Worm (Caenorhabditis elegans): Measurements from ENCODE around the gene F09F9.3.
A peak's percentile ranks its signal among the peaks of the same experiment; 100 is the strongest.

Gene F09F9.3

ce11 chrX:4159185-4159871 is 38.5 kb upstream of the F09F9.3 start:
- no peak for TF ChIP-seq gei-17 (GFP tag; optimal IDR thresholded peaks at IDR 0.05)
- TF ChIP-seq cebp-1 (GFP tag; IDR thresholded peaks at IDR 0.05): no peak
- TF ChIP-seq cebp-1 (tag; optimal IDR thresholded peaks at IDR 0.05): peak; percentile 64

- TF ChIP-seq ceh-58 (GFP tag; IDR thresholded peaks at IDR 0.05) (no peak), cebp-1 (GFP tag; IDR thresholded peaks at IDR 0.05) (no peak), cebp-1 (tag; optimal IDR thresholded peaks at IDR 0.05) (peak; percentile 13)
Observed at ce11 chrX:4157896-4158295, 37.1 kb upstream of the F09F9.3 start.

DNA sequence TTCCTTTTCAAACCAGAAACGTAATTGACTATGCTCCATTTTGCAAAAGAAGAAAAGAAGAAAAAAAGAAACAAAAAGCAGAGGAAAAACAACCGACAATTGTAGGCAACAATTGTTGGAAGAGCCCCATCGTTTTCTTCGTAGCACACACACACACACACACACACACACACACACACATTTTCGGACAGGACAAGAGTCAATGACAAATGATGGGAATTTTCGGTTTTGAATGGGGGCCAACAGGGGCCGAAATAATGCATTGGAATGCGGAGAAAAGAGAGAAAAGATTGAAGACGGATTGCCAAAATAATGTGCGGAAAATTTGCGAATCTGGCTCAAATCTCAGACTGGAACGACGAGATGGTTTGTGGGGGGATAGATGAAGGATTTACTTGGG is 33.9 kb upstream of the F09F9.3 start:
- TF ChIP-seq F39B2.1 (GFP tag; IDR thresholded peaks at IDR 0.05) (no peak), ceh-40 (GFP tag; IDR thresholded peaks at IDR 0.05) (no peak), lir-1 (GFP tag; conservative IDR thresholded peaks at IDR 0.05) (no peak), ceh-91 (GFP tag; IDR thresholded peaks at IDR 0.05) (no peak), ets-4 (GFP tag; optimal IDR thresholded peaks at IDR 0.05) (no peak)

ce11 chrX:4153343-4153742 is 32.5 kb upstream of the F09F9.3 start, which contains the start of gene nck-1:
nck-1 (minus strand) TSS chrX:4153443.
- TF ChIP-seq lsy-27 (tag; optimal IDR thresholded peaks at IDR 0.05; ENCODE audit: borderline replicate concordance, insufficient read depth) (no peak), bed-1 (GFP tag; IDR thresholded peaks at IDR 0.05) (no peak), nfya-2 (GFP tag; IDR thresholded peaks at IDR 0.05) (no peak), mel-28 (tag; optimal IDR thresholded peaks at IDR 0.05; ENCODE audit: borderline replicate concordance) (no peak), Y53G8AR.9 (GFP tag; conservative IDR thresholded peaks at IDR 0.05) (no peak), lin-35 (GFP tag; optimal IDR thresholded peaks at IDR 0.05) (no peak), tlf-1 (GFP tag; optimal IDR thresholded peaks at IDR 0.05) (no peak)

ce11 chrX:4151206-4151605 is 30.4 kb upstream of the F09F9.3 start:
- TF ChIP-seq K11D2.4 (GFP tag; IDR thresholded peaks at IDR 0.05) (no peak), zfh-2 (GFP tag; conservative IDR thresholded peaks at IDR 0.05) (peak; percentile 45; the same call in 1 of the 2 replicates)

- TF ChIP-seq nhr-27 (tag; optimal IDR thresholded peaks at IDR 0.05) (no peak), repo-1 (tag; optimal IDR thresholded peaks at IDR 0.05) (peak; percentile 69), ztf-28 (GFP tag; IDR thresholded peaks at IDR 0.05) (no peak), gei-17 (GFP tag; optimal IDR thresholded peaks at IDR 0.05) (no peak), nhr-179 (tag; optimal IDR thresholded peaks at IDR 0.05) (no peak), Y56A3A.18 (GFP tag; IDR thresholded peaks at IDR 0.05) (no peak), B0019.2 (GFP tag; conservative IDR thresholded peaks at IDR 0.05) (no peak), B0336.3 (GFP tag; IDR thresholded peaks at IDR 0.05) (peak; percentile 5; the same call in 1 of the 2 replicates), ZK185.1 (tag; optimal IDR thresholded peaks at IDR 0.05; ENCODE audit: poor library complexity, severe bottlenecking) (no peak), snpc-4 (GFP tag; optimal IDR thresholded peaks at IDR 0.05) (no peak), snpc-4 (tag; optimal IDR thresholded peaks at IDR 0.05) (no peak), athp-1 (tag; optimal IDR thresholded peaks at IDR 0.05) (no peak), lir-1 (GFP tag; conservative IDR thresholded peaks at IDR 0.05) (no peak), ama-1 (optimal IDR thresholded peaks at IDR 0.05) (no peak), ama-1 (GFP tag; optimal IDR thresholded peaks at IDR 0.05) (peak in 1 of 2 experiments; percentile 41), madf-8 (GFP tag; conservative IDR thresholded peaks at IDR 0.05) (no peak), lin-40 (tag; optimal IDR thresholded peaks at IDR 0.05) (no peak), zim-3 (tag; optimal IDR thresholded peaks at IDR 0.05) (no peak), madf-6 (GFP tag; IDR thresholded peaks at IDR 0.05) (0 out of 2 replicates have a peak, but pooled peaks have one; percentile 21), B0261.1 (tag; optimal IDR thresholded peaks at IDR 0.05) (no peak), Y53G8AR.9 (GFP tag; conservative IDR thresholded peaks at IDR 0.05) (peak; percentile 8; the same call in 1 of the 2 replicates), attf-3 (GFP tag; conservative IDR thresholded peaks at IDR 0.05) (no peak), T26A5.8 (tag; optimal IDR thresholded peaks at IDR 0.05) (no peak), rcor-1 (GFP tag; IDR thresholded peaks at IDR 0.05) (no peak)
Observed at ce11 chrX:4148449-4149031, 27.7 kb upstream of the F09F9.3 start.
